4 worm cellular contexts compared by ENCODE assay signal in genomic region chrII:7358489-7358943, ce11.
TF ChIP-seq lines count a peak whose summit lies in the region.

insc-1 (plus strand) TSS chrII:7358893.

TF ChIP-seq in whole organism, L1 larva, 84 proteins besides CTCF, POLR2A, EP300 and RAD21:
- no peak for TF ChIP-seq alr-1 (tag; optimal IDR thresholded peaks at IDR 0.05; lab: Kevin White, UChicago; ENCODE audit: borderline replicate concordance)
- peak; percentile 97 for TF ChIP-seq blmp-1 (tag; optimal IDR thresholded peaks at IDR 0.05; lab: Kevin White, UChicago)

TF ChIP-seq in whole organism, L2 larva, 48 proteins besides CTCF, POLR2A, EP300 and RAD21:
- peak; percentile 7 for TF ChIP-seq blmp-1 (tag; optimal IDR thresholded peaks at IDR 0.05; lab: Kevin White, UChicago; ENCODE audit: insufficient read depth)
- no peak for TF ChIP-seq mdl-1 (tag; optimal IDR thresholded peaks at IDR 0.05; lab: Kevin White, UChicago)
- no peak for TF ChIP-seq snpc-4 (tag; optimal IDR thresholded peaks at IDR 0.05; lab: Kevin White, UChicago)
- no peak for TF ChIP-seq sma-9 (GFP tag; optimal IDR thresholded peaks at IDR 0.05; lab: Kevin White, UChicago)
- no peak for TF ChIP-seq sma-9 (tag; optimal IDR thresholded peaks at IDR 0.05; lab: Kevin White, UChicago)
- no peak for TF ChIP-seq crh-2 (tag; optimal IDR thresholded peaks at IDR 0.05; lab: Kevin White, UChicago)
- no peak for TF ChIP-seq nhr-237 (tag; optimal IDR thresholded peaks at IDR 0.05; lab: Kevin White, UChicago)
- no peak for TF ChIP-seq C34F6.9 (tag; optimal IDR thresholded peaks at IDR 0.05; lab: Kevin White, UChicago)
- no peak for TF ChIP-seq ztf-1 (GFP tag; conservative IDR thresholded peaks at IDR 0.05; lab: Robert Waterston, UW)
- no peak for TF ChIP-seq lin-11 (tag; optimal IDR thresholded peaks at IDR 0.05; lab: Kevin White, UChicago)
TF ChIP-seq in whole organism, L2 larva: peak in this region for 1.

TF ChIP-seq in whole organism, late embryonic, 69 proteins besides CTCF, POLR2A, EP300 and RAD21:
- TF ChIP-seq C38D4.7 (GFP tag; optimal IDR thresholded peaks at IDR 0.05; lab: Kevin White, UChicago) = no peak
- peak; percentile 16 for TF ChIP-seq ref-2 (tag; optimal IDR thresholded peaks at IDR 0.05; lab: Kevin White, UChicago)

TF ChIP-seq in whole organism, mixed stage, embryonic, 35 proteins besides CTCF, POLR2A, EP300 and RAD21:
- TF ChIP-seq sptf-1 (tag; optimal IDR thresholded peaks at IDR 0.05; lab: Kevin White, UChicago) (no peak), lin-32 (GFP tag; optimal IDR thresholded peaks at IDR 0.05; lab: Kevin White, UChicago) (no peak), unc-39 (tag; optimal IDR thresholded peaks at IDR 0.05; lab: Kevin White, UChicago) (no peak), blmp-1 (tag; optimal IDR thresholded peaks at IDR 0.05; lab: Kevin White, UChicago) (peak; percentile 75), ham-2 (GFP tag; optimal IDR thresholded peaks at IDR 0.05; lab: Kevin White, UChicago) (no peak), nhr-237 (tag; optimal IDR thresholded peaks at IDR 0.05; lab: Kevin White, UChicago) (no peak), mab-5 (tag; optimal IDR thresholded peaks at IDR 0.05; lab: Kevin White, UChicago) (no peak), elt-3 (tag; optimal IDR thresholded peaks at IDR 0.05; lab: Kevin White, UChicago) (no peak), ceh-43 (GFP tag; optimal IDR thresholded peaks at IDR 0.05; lab: Kevin White, UChicago) (no peak), nhr-76 (tag; optimal IDR thresholded peaks at IDR 0.05; lab: Kevin White, UChicago) (no peak), bed-3 (GFP tag; optimal IDR thresholded peaks at IDR 0.05; lab: Kevin White, UChicago) (no peak), hlh-1 (tag; optimal IDR thresholded peaks at IDR 0.05; lab: Kevin White, UChicago) (no peak), ceh-39 (tag; optimal IDR thresholded peaks at IDR 0.05; lab: Kevin White, UChicago) (no peak), unc-62 (GFP tag; optimal IDR thresholded peaks at IDR 0.05; lab: Kevin White, UChicago) (peak; percentile 3), nhr-28 (tag; optimal IDR thresholded peaks at IDR 0.05; lab: Kevin White, UChicago) (no peak), M03D4.4 (tag; optimal IDR thresholded peaks at IDR 0.05; lab: Kevin White, UChicago) (no peak)
